Worm (Caenorhabditis elegans): ENCODE data around the gene Y69A2AR.51.
A peak's percentile ranks its signal among the peaks of the same experiment; 100 is the strongest.

Gene Y69A2AR.51

DNA sequence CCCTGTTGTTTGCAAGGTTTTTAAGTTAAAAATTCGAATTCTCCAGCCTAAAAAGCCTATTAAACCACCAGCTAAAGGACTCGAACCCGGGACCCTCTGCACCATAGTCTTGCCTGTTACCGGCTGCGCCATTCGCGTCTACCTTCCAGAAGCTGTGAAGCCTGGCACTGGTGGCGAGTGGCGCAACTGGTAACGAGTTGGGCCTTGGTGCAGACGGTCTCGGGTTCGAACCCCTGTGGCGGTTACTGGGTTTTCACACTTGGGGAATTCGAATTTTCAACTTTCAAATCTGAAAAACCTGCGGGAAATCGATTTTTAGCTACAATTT is 30.6 kb downstream of the Y69A2AR.51 start (continued):
- TF ChIP-seq Y79H2A.3 (GFP tag; conservative IDR thresholded peaks at IDR 0.05): no peak
- peak; percentile 47 for TF ChIP-seq tbp1 (GFP tag; optimal IDR thresholded peaks at IDR 0.05)
- no peak for TF ChIP-seq madf-3 (GFP tag; IDR thresholded peaks at IDR 0.05)
- no peak for TF ChIP-seq ZK185.1 (tag; optimal IDR thresholded peaks at IDR 0.05; ENCODE audit: poor library complexity, severe bottlenecking)
- TF ChIP-seq Y56A3A.18 (GFP tag; IDR thresholded peaks at IDR 0.05): no peak
- peak; percentile 78; the same call in 1 of the 2 replicates for TF ChIP-seq nhr-120 (GFP tag; IDR thresholded peaks at IDR 0.05)

DNA sequence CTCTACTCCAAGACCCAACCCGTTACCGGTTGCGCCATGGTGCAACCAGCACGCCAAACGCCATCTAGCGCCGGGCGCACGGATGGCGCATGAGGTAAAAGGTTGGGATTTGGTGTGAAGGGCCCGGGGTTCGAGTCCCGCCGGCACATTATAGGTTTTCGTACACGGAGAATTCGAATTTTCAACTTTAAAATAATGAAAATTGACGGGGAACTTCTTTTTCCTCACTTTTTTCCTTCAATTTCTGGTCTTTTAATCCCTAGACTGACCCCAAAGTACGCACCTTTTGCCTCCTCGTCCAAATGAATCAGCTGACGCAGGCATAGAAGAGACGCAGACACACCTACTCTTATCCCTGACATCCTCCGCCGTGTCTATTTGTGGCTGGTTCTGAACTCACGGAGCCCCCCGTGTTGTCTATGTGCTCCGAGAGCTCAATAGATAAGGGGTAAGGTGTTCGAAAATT is 31.4 kb downstream of the Y69A2AR.51 start:
- TF ChIP-seq pbrm-1 (GFP tag; IDR thresholded peaks at IDR 0.05) (peak; percentile 69), F49E8.2 (tag; optimal IDR thresholded peaks at IDR 0.05; ENCODE audit: insufficient read depth) (no peak), nhr-90 (tag; optimal IDR thresholded peaks at IDR 0.05) (no peak), lin-26 (GFP tag; IDR thresholded peaks at IDR 0.05) (peak; percentile 83), ets-4 (GFP tag; optimal IDR thresholded peaks at IDR 0.05) (no peak), F55B11.4 (tag; optimal IDR thresholded peaks at IDR 0.05; ENCODE audit: borderline replicate concordance, insufficient read depth) (no peak), ztf-6 (GFP tag; IDR thresholded peaks at IDR 0.05) (no peak), egl-18 (GFP tag; IDR thresholded peaks at IDR 0.05) (no peak), tlf-1 (GFP tag; optimal IDR thresholded peaks at IDR 0.05) (no peak), snpc-1.1 (tag; optimal IDR thresholded peaks at IDR 0.05; ENCODE audit: insufficient read depth) (no peak), dpff-1 (tag; optimal IDR thresholded peaks at IDR 0.05) (no peak), aptf-2 (GFP tag; conservative IDR thresholded peaks at IDR 0.05) (no peak), rcor-1 (GFP tag; IDR thresholded peaks at IDR 0.05) (peak; percentile 15; the same call in 1 of the 2 replicates), F39B2.1 (GFP tag; IDR thresholded peaks at IDR 0.05) (no peak), ztf-26 (tag; optimal IDR thresholded peaks at IDR 0.05) (peak; percentile 28), ceh-79 (tag; optimal IDR thresholded peaks at IDR 0.05) (no peak), hmg-1.2 (GFP tag; IDR thresholded peaks at IDR 0.05) (peak; percentile 41; the same call in 1 of the 2 replicates), lir-1 (GFP tag; conservative IDR thresholded peaks at IDR 0.05) (no peak), hlh-12 (tag; optimal IDR thresholded peaks at IDR 0.05) (no peak), akir-1 (GFP tag; optimal IDR thresholded peaks at IDR 0.05) (no peak), sea-2 (GFP tag; IDR thresholded peaks at IDR 0.05) (no peak), sdz-38 (tag; optimal IDR thresholded peaks at IDR 0.05) (no peak), K12H6.12 (tag; optimal IDR thresholded peaks at IDR 0.05) (peak; percentile 41), rpc-1 (optimal IDR thresholded peaks at IDR 0.05) (no peak), rpc-1 (tag; optimal IDR thresholded peaks at IDR 0.05) (no peak), nhr-179 (tag; optimal IDR thresholded peaks at IDR 0.05) (no peak), B0035.1 (tag; optimal IDR thresholded peaks at IDR 0.05) (no peak), Y56A3A.18 (GFP tag; IDR thresholded peaks at IDR 0.05) (no peak), die-1 (tag; optimal IDR thresholded peaks at IDR 0.05) (no peak), ceh-58 (GFP tag; IDR thresholded peaks at IDR 0.05) (no peak), cebp-2 (GFP tag; IDR thresholded peaks at IDR 0.05) (no peak), sptf-2 (GFP tag; optimal IDR thresholded peaks at IDR 0.05) (no peak), F22D6.2 (tag; optimal IDR thresholded peaks at IDR 0.05) (no peak), unc-130 (GFP tag; optimal IDR thresholded peaks at IDR 0.05) (no peak), ZK185.1 (tag; optimal IDR thresholded peaks at IDR 0.05; ENCODE audit: poor library complexity, severe bottlenecking) (no peak), pha-4 (tag; optimal IDR thresholded peaks at IDR 0.05) (no peak), F57C9.4 (tag; optimal IDR thresholded peaks at IDR 0.05) (no peak), cebp-1 (GFP tag; IDR thresholded peaks at IDR 0.05) (no peak; the same call in 1 of the 2 replicates), cebp-1 (tag; optimal IDR thresholded peaks at IDR 0.05) (peak; percentile 21), ceh-27 (GFP tag; optimal IDR thresholded peaks at IDR 0.05) (no peak), T26A5.8 (tag; optimal IDR thresholded peaks at IDR 0.05) (no peak), ama-1 (optimal IDR thresholded peaks at IDR 0.05) (peak; percentile 26), ama-1 (GFP tag; optimal IDR thresholded peaks at IDR 0.05) (peak in 1 of 2 experiments; percentile 42), K11D2.4 (GFP tag; IDR thresholded peaks at IDR 0.05) (0 out of 2 replicates have a peak, but pooled peaks have one; percentile 23), B0261.1 (tag; optimal IDR thresholded peaks at IDR 0.05) (no peak)
